Worm (Caenorhabditis elegans) whole organism, early embryonic: ENCODE measurements around the gene rde-12.

Experiments used
- ama-1 ChIP-seq: fragments of 150-350 bp; optimal IDR thresholded peaks from 2 replicates; lab custom pipeline; 2014
- ceh-36 ChIP-seq: sonication (generic microtip); optimal IDR thresholded peaks from 2 replicates; lab custom pipeline; 2016; ENCODE audit warnings: missing genetic modification characterization, inconsistent platforms, missing compliant biosample characterization
- flt-1 ChIP-seq: fragments of 200-800 bp; sonication (Bioruptor generic); IDR thresholded peaks from 2 replicates; pipeline ENCODE4 v1.3.6; 2022; ENCODE audit warnings: missing genetic modification characterization, missing compliant biosample characterization

DNA sequence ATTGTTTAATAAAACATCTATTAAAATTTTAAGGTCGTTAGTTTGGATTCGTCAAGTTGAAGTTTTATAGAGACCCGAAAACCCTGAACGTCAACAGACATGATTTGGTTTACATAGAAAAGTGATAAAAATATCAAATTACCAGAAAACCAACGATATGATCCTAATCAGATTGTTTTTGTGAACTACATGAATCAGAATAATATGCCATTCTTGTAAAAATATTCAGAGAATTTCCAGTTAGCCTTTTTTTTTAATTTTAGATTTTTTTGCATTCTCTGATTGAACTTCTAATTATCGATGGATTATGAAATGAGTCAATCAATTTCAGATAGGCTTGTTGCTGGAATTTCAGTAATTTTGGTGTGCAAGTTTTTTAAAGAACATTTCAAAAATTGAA is 45.9 kb downstream of the rde-12 start, which contains the start of gene srx-96:
- TF ChIP-seq flt-1 (GFP tag; lab: Robert Waterston, UW) (no peak), ama-1 (lab: Kevin White, UChicago) (no peak), ceh-36 (tag; lab: Kevin White, UChicago) (no peak)
